Fruit fly (Drosophila melanogaster) whole organism, prepupa: ENCODE measurements around the gene Ir68a.

Experiments used
- CG11294 ChIP-seq: fragments of 200-800 bp; sonication (Bioruptor generic); IDR thresholded peaks from 2 replicates; pipeline ENCODE4 v1.3.6; 2022; ENCODE audit warnings: missing biosample characterization, missing genetic modification characterization
- CG11762 ChIP-seq: fragments of 200-800 bp; sonication (Bioruptor generic); optimal IDR thresholded peaks from 3 replicates; lab custom pipeline; 2016; ENCODE audit warnings: missing biosample characterization, missing genetic modification characterization; ENCODE audit not compliant: insufficient read depth
- CG32006 ChIP-seq: fragments of 200-800 bp; sonication (Bioruptor generic); optimal IDR thresholded peaks from 3 replicates; lab custom pipeline; 2017; ENCODE audit warnings: missing biosample characterization, mild to moderate bottlenecking, missing genetic modification characterization
- CG6854 ChIP-seq: fragments of 200-800 bp; sonication (Bioruptor generic); optimal IDR thresholded peaks from 2 replicates; lab custom pipeline; 2017; ENCODE audit warnings: missing biosample characterization, mild to moderate bottlenecking, missing genetic modification characterization
- Gug ChIP-seq: fragments of 200-800 bp; sonication (Bioruptor generic); IDR thresholded peaks from 2 replicates; pipeline ENCODE4 v1.3.6; 2022; ENCODE audit warnings: missing biosample characterization, missing genetic modification characterization
- Sox102F ChIP-seq: fragments of 200-800 bp; sonication (Bioruptor generic); optimal IDR thresholded peaks from 2 replicates; lab custom pipeline; 2016; ENCODE audit warnings: missing biosample characterization, mild to moderate bottlenecking, missing genetic modification characterization

- TF ChIP-seq CG6854 (GFP tag; lab: Kevin White, UChicago): no peak
- no peak for TF ChIP-seq CG11762 (GFP tag; lab: Kevin White, UChicago)
- TF ChIP-seq CG11294 (GFP tag; lab: Robert Waterston, UW): no peak
- no peak for TF ChIP-seq CG32006 (GFP tag; lab: Kevin White, UChicago)
- no peak for TF ChIP-seq Gug (GFP tag; lab: Robert Waterston, UW)
- TF ChIP-seq Sox102F (GFP tag; lab: Kevin White, UChicago): no peak
Measured at dm6 chr3L:11224651-11225050, 11.4 kb downstream of the Ir68a start.
